Worm (Caenorhabditis elegans): ENCODE results near the gene ugt-4.

ce11 chrV:12792752-12793151 is 2.4 kb downstream of the ugt-4 start, which contains the start of gene ugt-5:
- TF ChIP-seq xnd-1 (tag; optimal IDR thresholded peaks at IDR 0.05) (no peak), lsy-27 (tag; optimal IDR thresholded peaks at IDR 0.05; ENCODE audit: borderline replicate concordance, insufficient read depth) (no peak), dpl-1 (GFP tag; optimal IDR thresholded peaks at IDR 0.05) (no peak), pha-4 (tag; optimal IDR thresholded peaks at IDR 0.05) (no peak), lin-40 (tag; optimal IDR thresholded peaks at IDR 0.05) (no peak), attf-6 (GFP tag; IDR thresholded peaks at IDR 0.05) (no peak), hrde-1 (tag; optimal IDR thresholded peaks at IDR 0.05; ENCODE audit: borderline replicate concordance) (no peak)
